Worm (Caenorhabditis elegans): ENCODE results near the gene C09E7.4.

- TF ChIP-seq aly-1 (tag; optimal IDR thresholded peaks at IDR 0.05) (no peak), ama-1 (optimal IDR thresholded peaks at IDR 0.05) (no peak), pes-1 (GFP tag; IDR thresholded peaks at IDR 0.05) (no peak), F13C5.2 (tag; optimal IDR thresholded peaks at IDR 0.05) (no peak)
These were observed 4.1 kb downstream of the C09E7.4 start, which contains the start of gene srxa-5 for ce11 chrIII:6532647-6533046.
